Worm (Caenorhabditis elegans): ENCODE data around the gene F42G10.1.

ce11 chrX:10000635-10001034, 21.3 kb downstream of the F42G10.1 start, which contains the start of gene F19C6.2:
- TF ChIP-seq him-1 (tag; optimal IDR thresholded peaks at IDR 0.05) = no peak
- TF ChIP-seq dao-5 (tag; optimal IDR thresholded peaks at IDR 0.05) = no peak
- TF ChIP-seq W03F9.2 (tag; optimal IDR thresholded peaks at IDR 0.05) = no peak
